Worm (Caenorhabditis elegans) whole organism, midembryonic: Measurements from ENCODE around the gene C06B8.3.

Experiments used
- T22C8.4 ChIP-seq: fragments of 200-800 bp; sonication (Bioruptor generic); IDR thresholded peaks from 2 replicates; pipeline ENCODE4 v1.3.6; 2022; ENCODE audit warnings: missing genetic modification characterization, missing compliant biosample characterization
- flt-1 ChIP-seq: fragments of 200-800 bp; sonication (Bioruptor generic); IDR thresholded peaks from 2 replicates; pipeline ENCODE4 v1.3.6; 2022; ENCODE audit warnings: missing genetic modification characterization, missing compliant biosample characterization
- klf-2 ChIP-seq: fragments of 200-800 bp; sonication (Bioruptor generic); conservative IDR thresholded peaks from 2 replicates; pipeline ENCODE4 v1.3.6; 2022; ENCODE audit warnings: missing genetic modification reagents, missing genetic modification characterization, missing compliant biosample characterization
- med-1 ChIP-seq: sonication (generic microtip); optimal IDR thresholded peaks from 2 replicates; lab custom pipeline; 2017; ENCODE audit warnings: missing genetic modification characterization, mild to moderate bottlenecking, missing compliant biosample characterization, antibody characterized with exemption, missing genetic modification reagents; ENCODE audit not compliant: insufficient read depth
- ztf-23 ChIP-seq: fragments of 200-800 bp; sonication (Bioruptor generic); IDR thresholded peaks from 2 replicates; pipeline ENCODE4 v1.3.6; 2022; ENCODE audit warnings: missing genetic modification reagents, missing genetic modification characterization, missing compliant biosample characterization

ce11 chrV:15529069-15529468, 44.6 kb upstream of the C06B8.3 start, which contains the start of gene srh-276:
- no peak for TF ChIP-seq ztf-23 (GFP tag; lab: Robert Waterston, UW)
- TF ChIP-seq T22C8.4 (GFP tag; lab: Robert Waterston, UW): no peak
- no peak for TF ChIP-seq klf-2 (GFP tag; lab: Robert Waterston, UW)
- no peak for TF ChIP-seq med-1 (GFP tag; lab: Kevin White, UChicago)
- no peak for TF ChIP-seq flt-1 (GFP tag; lab: Robert Waterston, UW)
